Worm (Caenorhabditis elegans): ENCODE data around the gene unc-4.

DNA sequence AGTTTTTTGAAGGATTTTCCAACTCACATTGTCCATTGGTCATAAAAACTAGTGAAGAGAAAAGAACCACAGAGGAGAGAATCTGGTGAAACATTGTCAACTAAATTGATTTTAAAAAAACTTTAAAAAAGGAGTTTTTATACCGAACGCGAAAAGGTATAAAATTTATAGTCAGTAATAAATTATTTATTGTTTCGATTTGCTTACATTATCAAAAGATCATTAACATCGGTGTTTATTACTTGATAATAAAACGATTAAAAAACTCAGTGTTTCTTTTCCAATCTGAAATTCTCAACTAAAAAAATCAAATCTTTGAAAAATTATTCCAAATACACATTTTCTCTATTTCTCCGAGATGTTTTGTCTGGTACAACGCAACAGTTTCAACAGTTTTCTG lies 16.0 kb upstream of the unc-4 start, which contains the start of gene F26C11.4:
- TF ChIP-seq zag-1 (tag; optimal IDR thresholded peaks at IDR 0.05), result no peak
- no peak for TF ChIP-seq nhr-6 (tag; optimal IDR thresholded peaks at IDR 0.05)
- TF ChIP-seq aly-2 (tag; optimal IDR thresholded peaks at IDR 0.05), result no peak
- TF ChIP-seq mep-1 (tag; optimal IDR thresholded peaks at IDR 0.05), result no peak

Measured in whole organism, L4 larva.